Worm (Caenorhabditis elegans) whole organism, late embryonic: ENCODE measurements around the gene T06E6.10.

ENCODE experiments used
- ceh-19 ChIP-seq: fragments of 200-800 bp; sonication (Bioruptor generic); optimal IDR thresholded peaks from 2 replicates; lab custom pipeline; 2018; ENCODE audit warnings: mild to moderate bottlenecking, missing genetic modification characterization, missing compliant biosample characterization
- ceh-24 ChIP-seq: sonication (generic microtip); optimal IDR thresholded peaks from 2 replicates; lab custom pipeline; 2016; ENCODE audit warnings: mild to moderate bottlenecking, missing genetic modification characterization, missing compliant biosample characterization
- fkh-10 ChIP-seq: fragments of 150-350 bp; optimal IDR thresholded peaks from 2 replicates; lab custom pipeline; 2014; ENCODE audit warnings: missing biosample characterization, missing genetic modification reagents, missing genetic modification characterization
- lin-11 ChIP-seq: fragments of 200-800 bp; sonication (Bioruptor generic); optimal IDR thresholded peaks from 2 replicates; lab custom pipeline; 2018; ENCODE audit warnings: mild to moderate bottlenecking, missing genetic modification characterization, missing compliant biosample characterization
- nhr-11 ChIP-seq: fragments of 150-350 bp; optimal IDR thresholded peaks from 2 replicates; lab custom pipeline; 2014; ENCODE audit warnings: missing biosample characterization, missing genetic modification characterization
- pros-1 ChIP-seq: fragments of 150-350 bp; optimal IDR thresholded peaks from 2 replicates; lab custom pipeline; 2014; ENCODE audit warnings: missing biosample characterization, missing genetic modification reagents, missing genetic modification characterization

ce11 chrV:15412625-15413024, 5.3 kb upstream of the T06E6.10 start, which contains the start of gene srbc-63:
- TF ChIP-seq ceh-19 (GFP tag; lab: Kevin White, UChicago) = no peak
- no peak for TF ChIP-seq fkh-10
- TF ChIP-seq lin-11 (tag; lab: Kevin White, UChicago) = no peak
- no peak for TF ChIP-seq ceh-24 (tag; lab: Kevin White, UChicago)
- no peak for TF ChIP-seq pros-1 (tag; lab: Kevin White, UChicago)
- TF ChIP-seq nhr-11 (tag; lab: Kevin White, UChicago) = no peak
